Worm (Caenorhabditis elegans): ENCODE results near the gene T07H3.7.
A peak's percentile ranks its signal among the peaks of the same experiment; 100 is the strongest.

The T07H3.7 gene

DNA sequence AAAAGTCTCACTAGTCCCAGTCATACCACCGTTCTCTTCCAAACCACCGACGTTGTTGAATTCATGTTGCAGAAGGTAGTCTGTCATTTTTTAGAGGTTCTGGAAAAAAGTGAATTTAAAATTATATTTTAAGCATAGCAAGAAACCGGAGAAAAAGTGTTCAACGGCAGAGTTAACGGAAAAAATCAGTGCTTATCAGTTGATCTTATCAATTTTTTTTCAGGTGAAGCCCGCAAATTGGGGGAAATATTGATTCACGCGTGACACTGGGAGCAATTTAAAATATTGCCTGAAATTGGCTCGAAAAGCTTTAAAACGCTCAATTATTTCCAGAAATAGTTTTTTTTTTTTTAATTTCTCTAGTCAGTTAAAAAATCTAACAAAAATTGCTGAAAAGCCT is 9.9 kb downstream of the T07H3.7 start, which contains the start of gene math-38:
Gene math-38, minus strand, starts transcription at position 101 of the 400 bp plus-strand sequence.
- no peak for TF ChIP-seq tbx-2 (tag; optimal IDR thresholded peaks at IDR 0.05)
- TF ChIP-seq ztf-11 (tag; optimal IDR thresholded peaks at IDR 0.05): no peak
- TF ChIP-seq elt-2 (tag; optimal IDR thresholded peaks at IDR 0.05): peak; percentile 56
- no peak for TF ChIP-seq nhr-67 (tag; optimal IDR thresholded peaks at IDR 0.05)

DNA sequence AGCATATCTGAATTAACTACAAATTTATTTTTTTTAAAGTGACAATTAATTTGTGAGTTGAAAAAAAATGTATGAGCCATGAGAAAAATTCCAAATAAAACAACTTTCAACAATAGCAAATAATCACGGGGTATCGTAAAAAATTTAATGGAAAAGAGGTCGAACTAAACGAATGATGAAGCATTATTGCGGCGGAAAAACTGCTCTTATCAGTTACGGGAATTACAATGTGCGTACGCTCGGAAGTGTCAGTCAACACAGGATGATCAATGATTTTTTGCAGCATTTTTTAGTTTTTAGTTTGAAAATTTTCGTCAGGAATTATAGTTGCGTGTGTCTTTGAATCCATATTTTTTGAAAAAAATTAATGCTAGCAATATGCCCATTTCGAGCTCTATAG is 13.0 kb downstream of the T07H3.7 start:
- TF ChIP-seq pqm-1 (tag; optimal IDR thresholded peaks at IDR 0.05) (peak; percentile 68), nhr-76 (tag; optimal IDR thresholded peaks at IDR 0.05) (no peak), skn-1 (tag; optimal IDR thresholded peaks at IDR 0.05) (no peak), nhr-11 (tag; optimal IDR thresholded peaks at IDR 0.05) (no peak), jun-1 (tag; optimal IDR thresholded peaks at IDR 0.05) (peak; percentile 21), tbx-2 (tag; optimal IDR thresholded peaks at IDR 0.05) (no peak), nfya-1 (tag; optimal IDR thresholded peaks at IDR 0.05; ENCODE audit: insufficient read depth) (no peak), ztf-4 (tag; optimal IDR thresholded peaks at IDR 0.05) (no peak), ceh-16 (tag; optimal IDR thresholded peaks at IDR 0.05) (no peak), elt-2 (tag; optimal IDR thresholded peaks at IDR 0.05) (peak; percentile 82)

- TF ChIP-seq nhr-77 (tag; optimal IDR thresholded peaks at IDR 0.05) (no peak), nhr-237 (tag; optimal IDR thresholded peaks at IDR 0.05) (no peak), nhr-23 (tag; optimal IDR thresholded peaks at IDR 0.05) (no peak), ama-1 (optimal IDR thresholded peaks at IDR 0.05) (no peak), nfya-1 (tag; optimal IDR thresholded peaks at IDR 0.05; ENCODE audit: insufficient read depth) (no peak), ztf-4 (tag; optimal IDR thresholded peaks at IDR 0.05) (no peak), pha-4 (tag; optimal IDR thresholded peaks at IDR 0.05) (no peak), unc-39 (tag; optimal IDR thresholded peaks at IDR 0.05) (no peak), elt-2 (tag; optimal IDR thresholded peaks at IDR 0.05) (no peak), ceh-82 (tag; optimal IDR thresholded peaks at IDR 0.05) (no peak), elt-1 (tag; optimal IDR thresholded peaks at IDR 0.05) (no peak), nhr-28 (tag; optimal IDR thresholded peaks at IDR 0.05) (no peak), ceh-9 (tag; optimal IDR thresholded peaks at IDR 0.05) (no peak), eor-1 (tag; optimal IDR thresholded peaks at IDR 0.05) (no peak), mdl-1 (tag; optimal IDR thresholded peaks at IDR 0.05) (no peak), elt-3 (tag; optimal IDR thresholded peaks at IDR 0.05) (no peak), sea-2 (GFP tag; optimal IDR thresholded peaks at IDR 0.05) (no peak), fkh-10 (GFP tag; optimal IDR thresholded peaks at IDR 0.05) (no peak)
Observed at ce11 chrII:1576030-1576429, 13.7 kb downstream of the T07H3.7 start, which contains the start of gene K05F6.10. K05F6.10 (minus strand) TSS chrII:1576130.

DNA sequence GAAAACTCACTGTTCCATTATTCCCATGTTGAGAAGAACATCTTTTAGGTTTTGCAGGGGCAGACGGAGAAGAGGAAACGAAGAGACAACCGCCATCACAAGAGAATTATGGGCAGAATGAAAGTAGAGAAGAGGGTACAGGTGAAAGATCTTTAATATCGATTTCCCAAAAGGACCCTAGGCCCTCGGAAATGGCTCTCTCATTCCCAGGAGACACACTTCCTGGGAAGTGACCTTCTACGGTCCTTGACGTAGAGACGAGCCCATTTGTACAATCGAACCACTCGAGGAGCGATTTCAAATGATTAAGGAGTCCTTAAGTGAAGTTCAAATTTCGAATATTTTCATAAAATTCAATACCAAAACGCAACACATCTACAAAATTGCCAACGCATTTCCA is 18.7 kb downstream of the T07H3.7 start, which contains the start of gene fbxb-46:
Gene fbxb-46, minus strand, starts transcription at position 101 of the 400 bp plus-strand sequence.
- TF ChIP-seq ceh-82 (tag; optimal IDR thresholded peaks at IDR 0.05): no peak
- no peak for TF ChIP-seq ceh-9 (tag; optimal IDR thresholded peaks at IDR 0.05)
- TF ChIP-seq nhr-237 (tag; optimal IDR thresholded peaks at IDR 0.05): no peak
- TF ChIP-seq ztf-4 (tag; optimal IDR thresholded peaks at IDR 0.05): no peak
- no peak for TF ChIP-seq nhr-77 (tag; optimal IDR thresholded peaks at IDR 0.05)
- no peak for TF ChIP-seq fkh-2 (tag; optimal IDR thresholded peaks at IDR 0.05)
- TF ChIP-seq hmg-11 (tag; optimal IDR thresholded peaks at IDR 0.05): no peak
- TF ChIP-seq zag-1 (tag; optimal IDR thresholded peaks at IDR 0.05): no peak
- no peak for TF ChIP-seq aly-2 (tag; optimal IDR thresholded peaks at IDR 0.05)
- no peak for TF ChIP-seq lin-15B (tag; optimal IDR thresholded peaks at IDR 0.05)
- TF ChIP-seq sea-2 (GFP tag; optimal IDR thresholded peaks at IDR 0.05): no peak
- no peak for TF ChIP-seq mml-1 (tag; optimal IDR thresholded peaks at IDR 0.05)
- no peak for TF ChIP-seq nhr-76 (tag; optimal IDR thresholded peaks at IDR 0.05)
- no peak for TF ChIP-seq elt-3 (tag; optimal IDR thresholded peaks at IDR 0.05)
- no peak for TF ChIP-seq nhr-43 (tag; optimal IDR thresholded peaks at IDR 0.05; ENCODE audit: poor library complexity, severe bottlenecking)
- TF ChIP-seq jun-1 (tag; optimal IDR thresholded peaks at IDR 0.05): no peak
- TF ChIP-seq nfya-1 (tag; optimal IDR thresholded peaks at IDR 0.05; ENCODE audit: insufficient read depth): no peak
- no peak for TF ChIP-seq ama-1 (optimal IDR thresholded peaks at IDR 0.05)
- no peak for TF ChIP-seq ceh-28 (tag; optimal IDR thresholded peaks at IDR 0.05)
- no peak for TF ChIP-seq ztf-11 (tag; optimal IDR thresholded peaks at IDR 0.05)

DNA sequence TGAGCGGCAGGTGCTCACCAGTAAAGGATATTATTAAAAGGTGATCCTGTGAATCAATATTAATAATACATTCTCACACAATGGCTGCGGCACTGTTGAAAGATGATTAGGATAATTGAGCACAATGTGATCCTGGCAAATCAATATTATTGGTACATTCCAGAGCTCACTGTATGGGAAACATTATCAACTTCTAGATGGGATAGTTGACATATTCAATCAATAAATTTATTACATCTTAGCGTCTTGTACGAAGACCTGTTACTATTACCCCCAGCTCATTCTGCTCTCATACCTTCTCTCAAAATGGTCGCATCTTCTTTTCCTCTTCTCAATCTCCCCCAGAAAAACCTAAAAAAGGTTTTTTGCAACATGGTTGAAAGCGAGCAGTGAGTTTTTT is 21.5 kb downstream of the T07H3.7 start, which contains the start of gene fbxb-49:
Gene fbxb-49, plus strand, starts transcription at position 301 of the 400 bp plus-strand sequence.
- TF ChIP-seq ama-1 (optimal IDR thresholded peaks at IDR 0.05): no peak
- TF ChIP-seq nhr-12 (tag; optimal IDR thresholded peaks at IDR 0.05): no peak
- no peak for TF ChIP-seq daf-12 (tag; optimal IDR thresholded peaks at IDR 0.05)
- TF ChIP-seq ztf-11 (tag; optimal IDR thresholded peaks at IDR 0.05): no peak
- TF ChIP-seq ZK546.5 (tag; optimal IDR thresholded peaks at IDR 0.05): no peak
- no peak for TF ChIP-seq pha-4 (tag; optimal IDR thresholded peaks at IDR 0.05)
- TF ChIP-seq ceh-9 (tag; optimal IDR thresholded peaks at IDR 0.05): no peak
- no peak for TF ChIP-seq pqm-1 (tag; optimal IDR thresholded peaks at IDR 0.05)
- no peak for TF ChIP-seq nhr-67 (tag; optimal IDR thresholded peaks at IDR 0.05)
- TF ChIP-seq unc-62 (GFP tag; optimal IDR thresholded peaks at IDR 0.05): no peak

All from whole organism, L3 larva.